Fruit fly (Drosophila melanogaster) whole organism, embryonic: ENCODE data around the gene dyw.
A peak's percentile ranks its signal among the peaks of the same experiment; 100 is the strongest.

ENCODE experiments used
- CG1233 ChIP-seq: fragments of 200-800 bp; sonication (Bioruptor generic); optimal IDR thresholded peaks from 4 replicates; lab custom pipeline; 2018; ENCODE audit warnings: missing biosample characterization, mild to moderate bottlenecking, missing genetic modification characterization
- CG1602 ChIP-seq: fragments of 200-800 bp; sonication (Bioruptor generic); optimal IDR thresholded peaks from 3 replicates; lab custom pipeline; 2016; ENCODE audit warnings: missing biosample characterization, missing genetic modification characterization
- CG16813 ChIP-seq: fragments of 200-800 bp; sonication (Bioruptor generic); IDR thresholded peaks from 3 replicates; pipeline ENCODE4 v1.3.6; 2022; ENCODE audit warnings: missing biosample characterization, missing genetic modification characterization; ENCODE audit not compliant: partially characterized antibody
- CG17802 ChIP-seq: fragments of 200-800 bp; sonication (Bioruptor generic); optimal IDR thresholded peaks from 2 replicates; lab custom pipeline; 2018; ENCODE audit warnings: missing biosample characterization, mild to moderate bottlenecking, missing genetic modification characterization, moderate library complexity
- CG2199 ChIP-seq: fragments of 200-800 bp; sonication (Bioruptor generic); IDR thresholded peaks from 3 replicates; pipeline ENCODE4 v1.3.6; 2022; ENCODE audit warnings: missing biosample characterization, missing genetic modification characterization
- CG2678 ChIP-seq: fragments of 200-800 bp; sonication (Bioruptor generic); optimal IDR thresholded peaks from 3 replicates; lab custom pipeline; 2019; ENCODE audit warnings: missing biosample characterization, mild to moderate bottlenecking, missing genetic modification characterization, moderate library complexity
- CG30020 ChIP-seq: fragments of 200-800 bp; optimal IDR thresholded peaks from 2 replicates; lab custom pipeline; 2019; ENCODE audit warnings: missing biosample characterization, mild to moderate bottlenecking, missing genetic modification characterization, moderate library complexity
- CG30431 ChIP-seq: fragments of 200-800 bp; sonication (Bioruptor generic); optimal IDR thresholded peaks from 2 replicates; lab custom pipeline; 2017; ENCODE audit warnings: missing biosample characterization, missing genetic modification characterization
- CG31224 ChIP-seq: fragments of 200-800 bp; sonication (Bioruptor generic); IDR thresholded peaks from 2 replicates; pipeline ENCODE4 v1.3.6; 2022; ENCODE audit warnings: missing biosample characterization, missing genetic modification characterization
- CG34224 ChIP-seq: fragments of 200-800 bp; sonication (Bioruptor generic); IDR thresholded peaks from 3 replicates; pipeline ENCODE4 v1.3.6; 2022; ENCODE audit warnings: missing biosample characterization, missing genetic modification characterization; ENCODE audit not compliant: partially characterized antibody
- CG4282 ChIP-seq: fragments of 200-800 bp; sonication (Bioruptor generic); optimal IDR thresholded peaks from 2 replicates; lab custom pipeline; 2016; ENCODE audit warnings: missing biosample characterization, missing genetic modification characterization
- CG6791 ChIP-seq: fragments of 200-800 bp; sonication (Bioruptor generic); IDR thresholded peaks from 3 replicates; pipeline ENCODE4 v1.3.6; 2022; ENCODE audit warnings: missing biosample characterization, missing genetic modification characterization; ENCODE audit not compliant: partially characterized antibody
- CG7271 ChIP-seq: fragments of 200-800 bp; sonication (Bioruptor generic); optimal IDR thresholded peaks from 2 replicates; lab custom pipeline; 2018; ENCODE audit warnings: missing biosample characterization, mild to moderate bottlenecking, missing genetic modification characterization, moderate library complexity
- CG7357 ChIP-seq: fragments of 200-800 bp; sonication (Bioruptor generic); IDR thresholded peaks from 3 replicates; pipeline ENCODE4 v1.3.6; 2022; ENCODE audit warnings: missing biosample characterization, missing genetic modification characterization
- CG7839 ChIP-seq: fragments of 200-800 bp; sonication (Bioruptor generic); optimal IDR thresholded peaks from 3 replicates; lab custom pipeline; 2018; ENCODE audit warnings: missing biosample characterization, mild to moderate bottlenecking, missing genetic modification characterization, moderate library complexity
- CG8765 ChIP-seq: fragments of 200-800 bp; sonication (Bioruptor generic); IDR thresholded peaks from 2 replicates; pipeline ENCODE4 v1.3.6; 2022; ENCODE audit warnings: missing biosample characterization, missing genetic modification characterization
- CG8924 ChIP-seq: fragments of 200-800 bp; optimal IDR thresholded peaks from 3 replicates; lab custom pipeline; 2019; ENCODE audit warnings: missing biosample characterization, mild to moderate bottlenecking, missing genetic modification characterization, moderate library complexity
- CG9932 ChIP-seq: fragments of 200-800 bp; sonication (Bioruptor generic); IDR thresholded peaks from 2 replicates; pipeline ENCODE4 v1.3.6; 2022; ENCODE audit warnings: missing biosample characterization, missing genetic modification characterization
- CrebB ChIP-seq: fragments of 200-800 bp; sonication (Bioruptor generic); optimal IDR thresholded peaks from 3 replicates; lab custom pipeline; 2018; ENCODE audit warnings: missing biosample characterization, mild to moderate bottlenecking, missing genetic modification characterization
- Doc3 ChIP-seq: fragments of 200-800 bp; sonication (Bioruptor generic); IDR thresholded peaks from 3 replicates; pipeline ENCODE4 v1.3.6; 2022; ENCODE audit warnings: missing biosample characterization, missing genetic modification characterization; ENCODE audit not compliant: partially characterized antibody
- Fer3 ChIP-seq: fragments of 200-800 bp; sonication (Bioruptor generic); optimal IDR thresholded peaks from 2 replicates; lab custom pipeline; 2018; ENCODE audit warnings: missing biosample characterization, mild to moderate bottlenecking, missing genetic modification characterization, moderate library complexity
- Gug ChIP-seq: fragments of 200-800 bp; sonication (Bioruptor generic); IDR thresholded peaks from 4 replicates; pipeline ENCODE4 v1.3.6; 2022; ENCODE audit warnings: missing biosample characterization, missing genetic modification characterization
- MBD-R2 ChIP-seq: fragments of 200-800 bp; sonication (Bioruptor generic); IDR thresholded peaks from 2 replicates; pipeline ENCODE4 v1.3.6; 2022; ENCODE audit warnings: missing biosample characterization, missing genetic modification characterization
- Myb ChIP-seq: fragments of 200-800 bp; sonication (Bioruptor generic); optimal IDR thresholded peaks from 2 replicates; lab custom pipeline; 2016; ENCODE audit warnings: missing biosample characterization, missing genetic modification characterization
- Pdp1 ChIP-seq, 2 experiments: fragments of 200-800 bp; sonication (Bioruptor generic); optimal IDR thresholded peaks; 3 replicates each; lab custom pipeline; 2016; ENCODE audit warnings: missing biosample characterization in 2 of 2, missing genetic modification characterization in 2 of 2, mild to moderate bottlenecking in 1 of 2, moderate library complexity in 1 of 2
- Sin3A ChIP-seq: fragments of >200 bp; optimal IDR thresholded peaks from 2 replicates; lab custom pipeline; 2018
- Sry-δ ChIP-seq: fragments of 200-800 bp; sonication (Bioruptor generic); optimal IDR thresholded peaks from 2 replicates; lab custom pipeline; 2016; ENCODE audit warnings: missing biosample characterization, missing genetic modification characterization
- amos ChIP-seq: fragments of 200-800 bp; sonication (Bioruptor generic); IDR thresholded peaks from 2 replicates; pipeline ENCODE4 v1.3.6; 2022; ENCODE audit warnings: missing biosample characterization, missing genetic modification characterization; ENCODE audit not compliant: partially characterized antibody
- ase ChIP-seq: fragments of 200-800 bp; sonication (Bioruptor generic); IDR thresholded peaks from 3 replicates; pipeline ENCODE4 v1.3.6; 2022; ENCODE audit warnings: missing biosample characterization, missing genetic modification characterization
- bcd ChIP-seq: fragments of 200-800 bp; sonication (Bioruptor generic); optimal IDR thresholded peaks from 2 replicates; lab custom pipeline; 2017; ENCODE audit warnings: missing biosample characterization, mild to moderate bottlenecking, missing genetic modification characterization
- chinmo ChIP-seq: fragments of 200-800 bp; sonication (Bioruptor generic); IDR thresholded peaks from 4 replicates; pipeline ENCODE4 v1.3.6; 2022; ENCODE audit warnings: missing biosample characterization, missing genetic modification characterization; ENCODE audit not compliant: partially characterized antibody
- crp ChIP-seq, 2 experiments: fragments of 200-800 bp; sonication (Bioruptor generic); optimal IDR thresholded peaks; 2 replicates in 1 of 2; 3 replicates in 1 of 2; lab custom pipeline; 2017; ENCODE audit warnings: missing biosample characterization in 2 of 2, missing genetic modification characterization in 2 of 2, mild to moderate bottlenecking in 1 of 2, moderate library complexity in 1 of 2
- cwo ChIP-seq: fragments of 200-800 bp; sonication (Bioruptor generic); optimal IDR thresholded peaks from 3 replicates; lab custom pipeline; 2017; ENCODE audit warnings: missing biosample characterization, missing genetic modification characterization, mild to moderate bottlenecking, moderate library complexity, missing genetic modification reagents
- dm ChIP-seq: fragments of 200-800 bp; sonication (Bioruptor generic); optimal IDR thresholded peaks from 3 replicates; lab custom pipeline; 2016; ENCODE audit warnings: missing biosample characterization, missing genetic modification characterization
- eyg ChIP-seq: fragments of 200-800 bp; sonication (Bioruptor generic); optimal IDR thresholded peaks from 3 replicates; lab custom pipeline; 2016; ENCODE audit warnings: missing biosample characterization, missing genetic modification characterization
- ftz-f1 ChIP-seq: fragments of 200-800 bp; sonication (Bioruptor generic); optimal IDR thresholded peaks from 2 replicates; lab custom pipeline; 2016; ENCODE audit warnings: missing biosample characterization, missing genetic modification characterization
- gem ChIP-seq: fragments of 200-800 bp; sonication (Bioruptor generic); optimal IDR thresholded peaks from 2 replicates; lab custom pipeline; 2019; ENCODE audit warnings: missing biosample characterization, mild to moderate bottlenecking, missing genetic modification characterization, moderate library complexity
- hb ChIP-seq: fragments of 200-800 bp; sonication (Bioruptor generic); IDR thresholded peaks from 3 replicates; pipeline ENCODE4 v1.3.6; 2022; ENCODE audit warnings: missing biosample characterization, missing genetic modification characterization; ENCODE audit not compliant: partially characterized antibody
- hbn ChIP-seq: fragments of 200-800 bp; sonication (Bioruptor generic); IDR thresholded peaks from 2 replicates; pipeline ENCODE4 v1.3.6; 2022; ENCODE audit warnings: missing biosample characterization, missing genetic modification characterization; ENCODE audit not compliant: partially characterized antibody
- inv ChIP-seq: fragments of 200-800 bp; sonication (Bioruptor generic); IDR thresholded peaks from 2 replicates; pipeline ENCODE4 v1.3.6; 2022; ENCODE audit warnings: missing biosample characterization, missing genetic modification characterization; ENCODE audit not compliant: partially characterized antibody
- knrl ChIP-seq: fragments of 200-800 bp; sonication (Bioruptor generic); IDR thresholded peaks from 3 replicates; pipeline ENCODE4 v1.3.6; 2022; ENCODE audit warnings: missing biosample characterization, missing genetic modification characterization; ENCODE audit not compliant: partially characterized antibody
- mld ChIP-seq: fragments of 200-800 bp; sonication (Bioruptor generic); IDR thresholded peaks from 3 replicates; pipeline ENCODE4 v1.3.6; 2022; ENCODE audit warnings: missing biosample characterization, missing genetic modification characterization; ENCODE audit not compliant: partially characterized antibody
- onecut ChIP-seq: fragments of 200-800 bp; sonication (Bioruptor generic); IDR thresholded peaks from 2 replicates; pipeline ENCODE4 v1.3.6; 2022; ENCODE audit warnings: missing biosample characterization, missing genetic modification characterization
- pzg ChIP-seq: fragments of 200-800 bp; sonication (Bioruptor generic); optimal IDR thresholded peaks from 3 replicates; lab custom pipeline; 2018; ENCODE audit warnings: missing biosample characterization, mild to moderate bottlenecking, missing genetic modification characterization, moderate library complexity
- ro ChIP-seq: fragments of 200-800 bp; sonication (Bioruptor generic); IDR thresholded peaks from 2 replicates; pipeline ENCODE4 v1.3.6; 2022; ENCODE audit warnings: missing biosample characterization, missing genetic modification characterization
- row ChIP-seq: fragments of 200-800 bp; sonication (Bioruptor generic); IDR thresholded peaks from 3 replicates; pipeline ENCODE4 v1.3.6; 2022; ENCODE audit warnings: missing biosample characterization, missing genetic modification characterization
- salm ChIP-seq: fragments of 200-800 bp; sonication (Bioruptor generic); optimal IDR thresholded peaks from 2 replicates; lab custom pipeline; 2018; ENCODE audit warnings: missing biosample characterization, mild to moderate bottlenecking, missing genetic modification characterization
- usp ChIP-seq: fragments of >200 bp; optimal IDR thresholded peaks from 2 replicates; lab custom pipeline; 2017; ENCODE audit warnings: missing biosample characterization, missing genetic modification characterization

Gene dyw

DNA sequence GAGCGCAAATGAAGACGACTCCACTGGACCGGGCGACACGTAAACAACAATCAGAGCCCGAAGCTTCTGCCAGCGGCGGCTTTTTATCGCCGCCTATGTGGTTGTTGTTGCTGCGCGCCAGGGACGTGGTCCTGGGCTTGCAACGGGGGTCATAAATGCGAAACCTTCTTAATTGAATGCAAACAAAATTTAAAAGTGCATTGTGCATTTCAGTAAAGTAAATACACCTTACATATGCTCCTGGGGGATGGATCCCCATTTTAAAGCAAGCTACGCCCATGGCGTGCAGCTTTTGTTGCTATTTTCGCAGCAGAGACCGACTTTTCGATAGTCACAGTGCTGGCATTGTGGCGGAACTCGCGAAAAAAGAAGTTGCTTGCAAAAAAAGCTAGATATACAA is 10.0 kb upstream of the dyw start, which contains the start of gene Ugalt (continued):
- TF ChIP-seq salm (tag; lab: Kevin White, UChicago) (peak; percentile 100), CrebB (peak; percentile 100), CG7839 (peak; percentile 100), onecut (peak; percentile 100), CG1602 (GFP tag; lab: Kevin White, UChicago) (peak; percentile 100), chinmo (GFP tag; lab: Robert Waterston, UW) (peak; percentile 66; the same call in 1 of the 4 replicates), CG17802 (tag; lab: Kevin White, UChicago) (peak; percentile 97), ro (peak; percentile 100), CG8924 (tag; lab: Kevin White, UChicago) (peak; percentile 100), Fer3 (peak; percentile 100), MBD-R2 (peak; percentile 100), CG9932 (peak; percentile 100), CG30020 (tag; lab: Kevin White, UChicago) (peak; percentile 94), pzg (peak; percentile 89), gem (peak; percentile 100), CG1233 (GFP tag; lab: Kevin White, UChicago) (peak; percentile 100), bcd (peak; percentile 100), Sry-δ (GFP tag; lab: Kevin White, UChicago) (peak; percentile 94), CG2678 (tag; lab: Kevin White, UChicago) (peak; percentile 100), dm (GFP tag; lab: Kevin White, UChicago) (peak; percentile 100), ftz-f1 (peak; percentile 99), Myb (peak; percentile 99), CG30431 (GFP tag; lab: Kevin White, UChicago) (peak; percentile 100), cwo (GFP tag; lab: Kevin White, UChicago) (peak; percentile 100), usp (GFP tag; lab: Kevin White, UChicago) (no peak), CG6791 (GFP tag; lab: Robert Waterston, UW) (peak; percentile 35; the same call in 1 of the 3 replicates), eyg (GFP tag; lab: Kevin White, UChicago) (peak; percentile 100)

- TF ChIP-seq CG6791 (GFP tag; lab: Robert Waterston, UW) (peak; percentile 82), CG7839 (no peak), Sin3A (lab: Kevin White, UChicago) (peak; percentile 5), Doc3 (GFP tag; lab: Robert Waterston, UW) (peak; percentile 50; the same call in 2 of the 3 replicates), CG8765 (no peak), Gug (no peak), hbn (GFP tag; lab: Robert Waterston, UW) (peak; percentile 44; the same call in 1 of the 2 replicates), knrl (GFP tag; lab: Robert Waterston, UW) (peak; percentile 65; the same call in 2 of the 3 replicates), CG34224 (peak; percentile 83), row (no peak), CG31224 (GFP tag; lab: Robert Waterston, UW) (no peak), crp (GFP tag; optimal IDR thresholded peaks at IDR 0.05; lab: Kevin White, UChicago) (no peak), hb (peak; percentile 66; the same call in 2 of the 3 replicates), amos (GFP tag; lab: Robert Waterston, UW) (peak; percentile 76), CG7271 (no peak), CG7357 (GFP tag; lab: Robert Waterston, UW) (no peak), CG4282 (GFP tag; lab: Kevin White, UChicago) (no peak), Pdp1 (GFP tag; optimal IDR thresholded peaks at IDR 0.05; lab: Kevin White, UChicago) (no peak), Sry-δ (GFP tag; lab: Kevin White, UChicago) (peak; percentile 62), CG2199 (GFP tag; lab: Robert Waterston, UW) (no peak), inv (GFP tag; lab: Robert Waterston, UW) (peak; percentile 53), ase (GFP tag; lab: Robert Waterston, UW) (no peak), mld (GFP tag; lab: Robert Waterston, UW) (0 out of 3 replicates have a peak, but pooled peaks have one; percentile 34), CG16813 (peak; percentile 74)
These were observed 4.6 kb upstream of the dyw start, which contains the start of the genes Spg7 and Lint-O for dm6 chrX:2698064-2698894. Gene Spg7 (minus strand): TSS chrX:2698211. Gene Lint-O (plus strand): TSS chrX:2698701.
